Fruit fly (Drosophila melanogaster) Kc167 (cell line): ENCODE measurements around the gene CG4596.

ENCODE experiments used
- Myc ChIP-seq: fragments of >200 bp; optimal IDR thresholded peaks from 2 replicates; lab custom pipeline; 2017; ENCODE audit warnings: missing external identifiers
- Sin3A ChIP-seq: fragments of >200 bp; optimal IDR thresholded peaks from 2 replicates; lab custom pipeline; 2018; ENCODE audit warnings: missing external identifiers
- h ChIP-seq: fragments of >200 bp; optimal IDR thresholded peaks from 3 replicates; lab custom pipeline; 2018; ENCODE audit warnings: missing external identifiers
- insv ChIP-seq: fragments of >200 bp; optimal IDR thresholded peaks from 3 replicates; lab custom pipeline; 2018; ENCODE audit warnings: missing external identifiers
- psq ChIP-seq: fragments of >200 bp; optimal IDR thresholded peaks from 2 replicates; lab custom pipeline; 2017; ENCODE audit warnings: missing external identifiers
- ttk ChIP-seq: sonication (Bioruptor generic); optimal IDR thresholded peaks from 2 replicates; lab custom pipeline; 2017; ENCODE audit warnings: missing external identifiers

The CG4596 gene

DNA sequence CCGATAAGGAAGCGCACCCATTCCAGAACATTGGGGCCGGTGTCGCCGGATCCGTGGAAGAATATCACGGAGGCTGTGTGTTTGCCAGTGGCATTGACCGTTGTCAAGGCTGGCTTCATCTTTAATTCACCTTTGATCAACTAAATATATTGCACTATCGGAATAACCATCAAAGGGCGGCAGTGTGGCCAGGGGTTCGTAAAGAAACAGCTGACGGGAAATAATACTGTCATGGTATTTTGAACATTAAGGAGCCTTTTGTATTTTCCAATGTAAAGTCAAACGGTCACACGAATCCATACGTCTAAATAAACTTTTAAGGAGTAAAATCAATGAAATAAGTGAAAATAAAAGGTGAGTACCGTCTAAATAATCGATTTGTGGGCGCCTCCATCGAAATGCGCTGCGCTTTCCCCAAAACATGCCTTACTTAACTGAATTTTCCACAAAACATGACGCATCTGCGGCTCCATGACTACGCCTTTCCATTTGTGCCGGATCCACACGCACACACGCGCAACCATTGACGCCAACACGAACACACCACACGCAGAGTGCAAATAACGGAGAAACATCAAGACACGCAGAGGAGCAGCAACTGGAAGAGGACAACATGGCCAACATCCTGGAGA, 18.5 kb upstream of the CG4596 start, which contains the start of the genes CG6567 and CG4511:
Gene CG6567 (minus strand): TSS at position 209 of the 632 bp plus-strand sequence.
Gene CG4511 (plus strand): TSS at position 259 of the 632 bp plus-strand sequence.
- TF ChIP-seq h (no peak), insv (lab: Kevin White, UChicago) (no peak), Myc (lab: Kevin White, UChicago) (no peak), psq (lab: Kevin White, UChicago) (no peak), ttk (lab: Kevin White, UChicago) (no peak), Sin3A (lab: Kevin White, UChicago) (no peak)

DNA sequence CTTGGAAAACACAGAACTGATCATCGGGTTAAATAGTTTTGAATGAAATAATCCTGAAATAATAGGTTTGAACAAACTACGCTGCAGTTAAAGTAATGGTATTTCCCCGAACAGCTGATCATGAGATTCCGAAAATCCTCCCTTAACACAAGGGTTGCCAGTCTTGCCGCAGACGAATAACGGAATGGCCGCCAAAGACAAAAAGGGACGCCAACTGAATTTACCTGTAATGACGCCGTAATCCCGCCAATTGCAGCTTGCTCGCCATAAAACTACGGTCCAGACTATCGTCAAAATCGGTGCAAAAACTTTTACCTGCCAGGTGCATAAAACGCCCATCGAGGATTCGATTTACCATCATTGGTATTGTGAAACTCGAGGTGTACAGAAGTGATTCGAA, 16.2 kb upstream of the CG4596 start, which contains the start of gene CG4570:
Gene CG4570 (plus strand): TSS at position 190 of the 400 bp plus-strand sequence.
- TF ChIP-seq psq (lab: Kevin White, UChicago), result no peak
- no peak for TF ChIP-seq h
- TF ChIP-seq ttk (lab: Kevin White, UChicago), result no peak
- TF ChIP-seq Myc (lab: Kevin White, UChicago), result no peak
- no peak for TF ChIP-seq Sin3A (lab: Kevin White, UChicago)
- no peak for TF ChIP-seq insv (lab: Kevin White, UChicago)

DNA sequence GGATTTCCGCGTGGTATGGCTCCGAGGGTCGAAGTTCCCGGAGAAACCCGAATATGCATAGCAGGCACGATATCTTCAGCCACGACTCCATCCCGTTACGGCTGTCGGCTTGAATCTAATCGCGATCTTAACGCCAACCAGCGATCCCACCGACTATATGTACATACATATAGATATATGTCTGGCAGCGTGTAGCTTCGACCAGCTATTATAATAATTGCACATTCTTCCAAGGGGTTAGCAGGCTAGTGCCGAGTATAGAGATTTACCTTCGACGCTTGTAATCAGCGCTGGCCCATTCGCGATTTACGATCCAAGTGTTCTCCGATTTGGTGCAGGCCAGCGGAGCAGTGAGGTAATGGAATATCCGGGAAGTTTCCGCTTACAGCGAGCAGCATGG, 13.1 kb upstream of the CG4596 start, which contains the start of gene CG14694:
Gene CG14694 (minus strand): TSS at position 101 of the 400 bp plus-strand sequence.
- TF ChIP-seq Sin3A (lab: Kevin White, UChicago) (no peak), h (no peak), Myc (lab: Kevin White, UChicago) (no peak), ttk (lab: Kevin White, UChicago) (no peak), insv (lab: Kevin White, UChicago) (no peak), psq (lab: Kevin White, UChicago) (no peak)

DNA sequence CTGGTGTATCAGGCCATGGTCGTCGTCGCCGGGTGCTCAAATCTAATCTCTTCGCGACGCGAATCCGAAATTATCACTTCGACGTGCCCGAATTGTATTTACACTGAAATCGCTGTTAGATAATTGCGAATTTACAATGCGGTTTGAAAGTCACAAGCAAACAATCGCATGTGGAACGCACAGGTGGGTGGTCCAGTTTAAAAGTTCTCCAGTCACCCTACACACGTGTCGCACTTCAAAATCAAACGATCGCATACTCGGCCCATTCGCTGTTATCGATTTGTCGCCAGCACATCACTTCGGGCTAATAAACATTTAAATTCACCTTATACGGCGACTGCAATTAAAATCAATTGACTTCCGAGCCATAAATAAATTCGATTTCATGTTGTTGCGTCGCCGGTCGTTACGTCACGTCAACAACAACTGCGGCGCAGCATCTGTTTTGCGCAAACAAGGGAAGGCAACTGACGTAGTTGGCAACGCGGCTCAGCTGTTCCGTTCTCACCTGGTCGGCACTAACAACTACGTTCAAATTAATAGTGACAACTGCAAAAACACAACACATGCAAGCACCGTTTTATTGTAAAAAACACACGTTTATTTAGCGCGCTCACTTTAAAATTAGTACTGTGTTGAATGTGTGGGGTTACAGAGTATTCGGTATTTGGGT, 9.9 kb upstream of the CG4596 start, which contains the start of gene CG6574:
Gene CG6574 (minus strand): TSS at position 216 of the 673 bp plus-strand sequence.
- TF ChIP-seq Sin3A (lab: Kevin White, UChicago), result no peak
- no peak for TF ChIP-seq insv (lab: Kevin White, UChicago)
- no peak for TF ChIP-seq psq (lab: Kevin White, UChicago)
- no peak for TF ChIP-seq h
- TF ChIP-seq ttk (lab: Kevin White, UChicago), result no peak
- no peak for TF ChIP-seq Myc (lab: Kevin White, UChicago)

DNA sequence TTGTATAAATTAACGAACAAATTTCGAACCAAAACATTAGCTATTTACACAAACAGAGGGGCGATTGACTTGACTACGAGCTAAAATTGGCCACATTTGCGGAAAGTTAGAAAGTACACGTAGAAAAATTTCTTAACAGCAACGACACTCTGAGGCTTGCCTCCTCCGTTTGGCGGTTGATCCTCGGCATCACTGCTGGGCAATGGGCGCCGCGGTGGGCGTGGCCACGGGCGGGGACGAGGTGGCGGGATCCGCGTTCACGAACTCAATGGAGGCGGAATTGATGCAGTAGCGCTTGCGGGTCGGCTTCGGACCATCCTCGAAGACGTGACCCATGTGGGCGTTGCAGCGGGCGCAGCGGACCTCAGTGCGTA, 9.4 kb upstream of the CG4596 start:
- TF ChIP-seq psq (lab: Kevin White, UChicago) (no peak), Sin3A (lab: Kevin White, UChicago) (no peak)

DNA sequence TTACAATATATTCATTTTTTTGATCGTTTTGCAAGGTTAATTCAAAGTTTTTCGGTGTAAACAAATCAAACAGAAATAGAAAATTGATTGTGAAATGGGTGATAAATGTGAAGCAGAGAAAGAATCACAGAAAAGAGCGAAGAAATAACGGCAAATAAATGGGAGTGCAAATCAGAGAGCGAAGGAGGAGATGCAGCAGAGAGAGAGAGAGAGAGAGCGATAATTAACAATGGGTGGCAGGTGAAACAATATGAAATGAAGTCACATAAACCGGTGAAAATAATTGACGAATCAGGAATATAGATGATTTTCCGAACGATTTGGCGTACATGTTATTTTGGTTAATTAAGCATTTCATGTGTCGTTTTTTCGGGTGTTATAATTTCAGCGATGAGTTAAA, 8.9 kb upstream of the CG4596 start:
- TF ChIP-seq psq (lab: Kevin White, UChicago) (no peak), Myc (lab: Kevin White, UChicago) (no peak), Sin3A (lab: Kevin White, UChicago) (no peak), h (no peak), ttk (lab: Kevin White, UChicago) (no peak), insv (lab: Kevin White, UChicago) (no peak)

DNA sequence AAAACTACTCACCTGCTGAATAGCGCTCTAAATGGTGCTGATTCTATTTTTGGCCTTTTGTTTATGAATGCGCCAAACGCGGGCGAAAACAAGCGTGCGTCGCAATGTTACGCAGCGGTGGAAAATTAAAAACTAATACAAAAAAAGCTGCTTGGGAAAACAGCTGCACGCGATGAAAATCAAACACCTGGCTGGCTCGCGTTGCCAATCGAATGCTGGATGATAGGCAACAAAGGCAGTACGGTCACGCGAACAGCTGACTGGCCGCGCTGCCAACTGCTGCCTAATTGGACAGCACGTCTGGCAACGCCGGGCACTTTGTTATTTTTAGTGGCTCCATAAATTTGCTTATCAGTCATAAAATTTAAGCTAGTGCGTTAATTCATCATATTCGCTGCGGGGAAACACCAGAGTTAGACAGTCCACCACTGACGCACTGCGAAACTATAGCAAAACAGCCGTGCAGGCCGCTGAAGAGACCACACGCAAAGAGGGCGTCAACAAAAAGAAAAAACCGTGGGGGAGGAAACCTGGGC, 4.3 kb upstream of the CG4596 start, which contains the start of the genes SelR and Tsp86D:
Gene SelR (minus strand): TSS at position 216 of the 536 bp plus-strand sequence.
Gene Tsp86D (plus strand): TSS at position 282 of the 536 bp plus-strand sequence.
- TF ChIP-seq Myc (lab: Kevin White, UChicago) (no peak), psq (lab: Kevin White, UChicago) (no peak), insv (lab: Kevin White, UChicago) (no peak), ttk (lab: Kevin White, UChicago) (no peak), Sin3A (lab: Kevin White, UChicago) (no peak), h (no peak)

DNA sequence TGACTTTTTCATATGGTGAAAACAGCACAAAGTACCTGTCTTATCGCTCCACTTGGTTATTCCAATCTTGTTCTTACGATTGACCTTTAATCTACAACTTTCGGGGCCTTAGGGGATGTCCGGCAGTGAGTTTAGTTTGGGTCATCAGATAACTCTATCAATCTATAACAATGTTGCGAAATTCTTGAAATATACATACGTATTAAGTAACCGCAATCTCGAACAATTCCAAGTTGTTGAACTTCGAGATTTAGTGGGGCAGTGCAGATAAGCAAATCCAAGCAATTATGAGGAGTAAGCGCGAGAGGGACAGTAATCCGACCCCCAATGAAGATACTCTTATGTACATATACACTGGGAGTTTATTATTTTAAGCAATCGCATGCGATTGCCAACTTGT, 2.3 kb upstream of the CG4596 start:
- TF ChIP-seq Sin3A (lab: Kevin White, UChicago) (no peak), psq (lab: Kevin White, UChicago) (no peak), h (no peak), insv (lab: Kevin White, UChicago) (no peak), Myc (lab: Kevin White, UChicago) (no peak), ttk (lab: Kevin White, UChicago) (no peak)

DNA sequence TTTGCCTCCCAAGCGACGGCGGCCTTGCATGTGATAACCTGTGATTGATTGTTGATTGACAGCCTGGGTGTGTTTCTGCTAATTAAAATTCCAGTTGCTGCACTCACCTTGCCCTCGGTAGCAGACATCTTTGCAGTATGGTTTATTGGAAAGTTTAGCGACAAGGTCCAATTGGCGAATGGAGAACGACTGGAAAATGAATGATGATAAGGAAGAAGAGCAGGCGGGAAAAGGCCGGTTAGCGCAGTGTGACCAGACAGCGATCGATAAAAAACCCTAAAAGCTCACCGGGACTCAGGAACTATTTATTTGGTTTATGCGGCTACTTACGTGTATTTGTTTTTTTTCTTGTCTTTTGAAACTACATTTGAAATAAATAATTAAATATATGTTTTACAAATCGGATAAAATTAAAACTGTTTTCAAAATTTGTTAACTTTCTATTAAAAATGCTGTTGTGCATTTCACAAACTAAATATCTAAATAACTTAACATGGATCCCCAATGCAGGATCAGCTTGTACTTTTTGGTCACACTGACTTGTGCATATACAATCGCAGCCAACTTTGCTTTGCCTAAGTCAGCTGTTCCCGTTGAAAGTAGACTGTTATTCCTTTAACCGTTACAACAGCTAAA, 572 bp upstream of the CG4596 start, which contains the start of gene Fdh:
Gene Fdh (minus strand): TSS at position 234 of the 636 bp plus-strand sequence.
- TF ChIP-seq h (no peak), ttk (lab: Kevin White, UChicago) (no peak), psq (lab: Kevin White, UChicago) (no peak), insv (lab: Kevin White, UChicago) (no peak), Sin3A (lab: Kevin White, UChicago) (no peak), Myc (lab: Kevin White, UChicago) (no peak)

DNA sequence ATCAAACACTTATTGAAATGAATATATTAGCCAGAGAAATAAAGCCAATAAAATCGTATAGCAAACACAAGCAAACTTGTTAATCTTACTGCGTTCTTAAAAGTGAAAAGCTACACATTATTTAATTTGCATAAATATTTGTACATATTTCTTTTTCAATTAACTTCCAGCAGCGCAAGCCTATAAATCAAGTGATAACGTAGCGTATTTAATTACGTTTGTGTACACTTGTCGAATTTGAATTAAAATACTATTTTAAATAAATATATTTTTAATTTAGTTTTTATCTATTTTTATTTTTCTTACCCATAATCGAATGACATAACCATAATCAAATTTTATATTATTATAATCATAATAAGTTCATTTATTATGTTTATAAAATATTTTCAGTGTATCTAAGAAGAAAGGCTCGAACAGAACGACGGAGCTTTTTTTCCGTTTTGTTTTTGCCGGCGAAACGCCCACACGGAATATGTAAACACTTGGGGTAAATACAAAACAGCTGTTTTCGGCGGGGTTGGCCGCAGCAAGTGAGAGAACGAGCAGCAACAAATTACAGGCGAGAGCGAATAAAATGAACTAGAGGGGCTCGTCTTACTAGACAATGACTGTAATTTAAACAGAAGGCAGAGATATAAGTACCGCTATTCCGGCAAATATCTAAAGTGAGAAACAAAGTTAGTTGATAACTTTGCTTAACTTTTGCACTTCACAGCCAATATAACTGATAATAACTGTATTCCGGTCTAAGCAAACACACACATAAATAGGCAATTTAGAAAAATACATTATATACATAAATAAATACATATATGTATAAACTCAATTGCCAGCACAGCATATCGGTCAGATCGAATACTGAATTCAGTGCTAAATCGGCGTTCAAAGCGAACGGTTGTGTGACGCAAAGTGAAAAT, 2.9 kb downstream of the CG4596 start, which contains the start of gene Sodh2:
Gene Sodh2 (plus strand): TSS at position 870 of the 920 bp plus-strand sequence.
- TF ChIP-seq Myc (lab: Kevin White, UChicago) (no peak), insv (lab: Kevin White, UChicago) (no peak), ttk (lab: Kevin White, UChicago) (no peak), Sin3A (lab: Kevin White, UChicago) (no peak), h (no peak), psq (lab: Kevin White, UChicago) (no peak)
